Worm (Caenorhabditis elegans) whole organism, young adult: Measurements from ENCODE around the gene Y108F1.5.
"Not testable (repeated sequence)": the region's sequence is repeated elsewhere in the genome, so short reads cannot be mapped to it uniquely, and the experiment has no call there.

Source experiments
- gei-17 ChIP-seq: fragments of 200-800 bp; sonication (Bioruptor generic); optimal IDR thresholded peaks from 2 replicates; lab custom pipeline; 2018; ENCODE audit warnings: mild to moderate bottlenecking, missing genetic modification characterization, missing compliant biosample characterization
- him-1 ChIP-seq: sonication (generic microtip); optimal IDR thresholded peaks from 2 replicates; lab custom pipeline; 2016; ENCODE audit warnings: missing genotype, missing genetic modification reagents, missing genetic modification characterization, missing compliant biosample characterization
- madf-3 ChIP-seq: fragments of 200-800 bp; sonication (Bioruptor generic); IDR thresholded peaks from 2 replicates; pipeline ENCODE4 v1.3.6; 2022; ENCODE audit warnings: missing genetic modification reagents, missing genetic modification characterization, missing compliant biosample characterization
- nfya-1 ChIP-seq: sonication (generic microtip); optimal IDR thresholded peaks from 2 replicates; lab custom pipeline; 2017; ENCODE audit warnings: antibody characterized with exemption, missing compliant biosample characterization, missing genetic modification characterization, borderline replicate concordance; ENCODE audit not compliant: insufficient read depth
- pha-4 ChIP-seq: fragments of 150-350 bp; sonication (generic microtip); optimal IDR thresholded peaks from 2 replicates; lab custom pipeline; 2014; ENCODE audit warnings: missing biosample characterization, missing genetic modification reagents, missing genetic modification characterization
- zim-3 ChIP-seq: sonication (generic microtip); optimal IDR thresholded peaks from 2 replicates; lab custom pipeline; 2017; ENCODE audit warnings: mild to moderate bottlenecking, missing genetic modification characterization, moderate library complexity, missing compliant biosample characterization

DNA sequence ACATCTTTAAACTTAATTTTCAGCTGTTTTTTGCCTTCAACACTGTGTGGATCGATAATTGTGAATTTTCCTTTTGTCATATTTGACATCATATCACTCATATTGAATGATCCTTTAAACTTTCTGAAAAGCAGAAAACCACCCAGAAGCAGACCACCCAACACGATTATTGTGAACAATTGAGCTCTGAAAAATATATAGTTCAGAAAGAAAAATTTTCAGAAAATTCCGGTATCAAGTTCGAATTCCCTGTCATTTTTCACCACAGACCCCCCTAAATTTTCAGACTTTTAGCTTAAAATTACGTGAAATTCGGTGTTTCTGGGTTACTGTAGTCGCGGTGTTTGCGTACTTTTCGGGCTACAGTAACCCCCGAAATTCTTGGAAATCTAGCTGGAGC lies 12.3 kb upstream of the Y108F1.5 start, which contains the start of gene Y47C4A.1:
- not testable (repeated sequence) for TF ChIP-seq gei-17 (GFP tag; lab: Kevin White, UChicago); him-1 (tag; lab: Kevin White, UChicago); pha-4 (tag; lab: Kevin White, UChicago); nfya-1 (tag; lab: Kevin White, UChicago); zim-3 (tag; lab: Kevin White, UChicago); madf-3 (GFP tag; lab: Robert Waterston, UW)
